Fruit fly (Drosophila melanogaster) whole organism, prepupa: ENCODE results near the gene Or7a.

Source experiments
- CG8119 ChIP-seq: fragments of 200-800 bp; sonication (Bioruptor generic); IDR thresholded peaks from 3 replicates; pipeline ENCODE4 v1.3.6; 2022; ENCODE audit warnings: missing biosample characterization, missing genetic modification characterization
- OdsH ChIP-seq: fragments of 200-800 bp; sonication (Bioruptor generic); optimal IDR thresholded peaks from 3 replicates; lab custom pipeline; 2016; ENCODE audit warnings: missing biosample characterization, missing genetic modification characterization
- Smox ChIP-seq: fragments of 200-800 bp; sonication (Bioruptor generic); optimal IDR thresholded peaks from 3 replicates; lab custom pipeline; 2016; ENCODE audit warnings: missing biosample characterization, missing genetic modification characterization
- fd85E ChIP-seq: fragments of 200-800 bp; sonication (Bioruptor generic); optimal IDR thresholded peaks from 3 replicates; lab custom pipeline; 2016; ENCODE audit warnings: missing biosample characterization, missing genetic modification characterization
- lz ChIP-seq: fragments of 200-800 bp; sonication (Bioruptor generic); optimal IDR thresholded peaks from 3 replicates; lab custom pipeline; 2016; ENCODE audit warnings: missing biosample characterization, missing genetic modification characterization
- spab ChIP-seq: fragments of 200-800 bp; sonication (Bioruptor generic); optimal IDR thresholded peaks from 2 replicates; lab custom pipeline; 2017; ENCODE audit warnings: missing biosample characterization, mild to moderate bottlenecking, missing genetic modification characterization, missing genetic modification reagents
- svp ChIP-seq: fragments of 200-800 bp; sonication (Bioruptor generic); peaks from one replicate; lab custom pipeline; 2016; ENCODE audit warnings: missing biosample characterization, missing genetic modification characterization

- TF ChIP-seq svp (GFP tag; lab: Kevin White, UChicago) (no peak), lz (no peak), CG8119 (GFP tag; lab: Robert Waterston, UW) (no peak), spab (GFP tag; lab: Kevin White, UChicago) (no peak), OdsH (GFP tag; lab: Kevin White, UChicago) (no peak), Smox (no peak), fd85E (GFP tag; lab: Kevin White, UChicago) (no peak)
These were observed 49.7 kb downstream of the Or7a start, which contains the start of gene Gclc for dm6 chrX:8115717-8116311.
